Worm (Caenorhabditis elegans) whole organism, L4 larva: ENCODE results near the gene zhit-2.

ENCODE experiments used
- F49E8.2 ChIP-seq: sonication (generic microtip); optimal IDR thresholded peaks from 2 replicates; lab custom pipeline; 2016; ENCODE audit warnings: missing compliant biosample characterization, mild to moderate bottlenecking, missing genetic modification characterization, borderline replicate concordance
- T26A8.4 ChIP-seq: fragments of 200-800 bp; sonication (Bioruptor generic); IDR thresholded peaks from 2 replicates; pipeline ENCODE4 v1.3.6; 2022; ENCODE audit warnings: missing genetic modification characterization, missing compliant biosample characterization
- aha-1 ChIP-seq: fragments of 150-350 bp; peaks from one replicate; lab custom pipeline; 2014; ENCODE audit warnings: missing biosample characterization, missing genetic modification characterization
- lir-3 ChIP-seq: sonication (generic microtip); optimal IDR thresholded peaks from 2 replicates; lab custom pipeline; 2016; ENCODE audit warnings: mild to moderate bottlenecking, missing genetic modification characterization, missing compliant biosample characterization
- spr-3 ChIP-seq: fragments of 200-800 bp; sonication (Bioruptor generic); optimal IDR thresholded peaks from 2 replicates; lab custom pipeline; 2018; ENCODE audit warnings: mild to moderate bottlenecking, missing genetic modification characterization, missing compliant biosample characterization

DNA sequence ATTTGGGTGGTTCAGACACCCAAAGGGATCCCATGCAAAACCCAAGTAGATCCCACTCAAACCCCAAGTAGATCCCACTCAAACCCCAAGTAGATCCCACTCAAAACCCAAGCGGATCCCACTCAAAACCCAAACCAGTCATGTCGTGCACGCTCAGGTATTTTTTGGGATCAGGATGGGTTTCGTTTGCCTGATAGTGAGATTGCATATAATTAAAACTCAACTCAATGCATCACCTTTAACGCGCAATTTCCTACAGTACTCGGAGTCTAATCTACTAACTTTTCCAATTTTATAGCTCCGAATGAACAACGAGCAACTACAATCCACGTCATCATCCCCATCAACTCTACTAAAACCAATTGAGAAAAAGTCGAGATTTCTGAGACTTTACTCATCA lies 35.0 kb downstream of the zhit-2 start, which contains the start of gene phlp-2:
- TF ChIP-seq spr-3 (GFP tag; lab: Kevin White, UChicago) (no peak), aha-1 (tag; lab: Kevin White, UChicago) (no peak), F49E8.2 (tag; lab: Kevin White, UChicago) (no peak), lir-3 (tag; lab: Kevin White, UChicago) (no peak), T26A8.4 (GFP tag; lab: Robert Waterston, UW) (no peak)
